Worm (Caenorhabditis elegans): ENCODE measurements around the gene sdz-24.
A peak's percentile ranks its signal among the peaks of the same experiment; 100 is the strongest.

sdz-24 gene

ce11 chrII:650321-651005 lies 8.0 kb upstream of the sdz-24 start, which contains the start of the genes K07E8.7 and frpr-14:
TSS of gene K07E8.7 (minus strand) at chrII:650367.
TSS of gene frpr-14 (plus strand) at chrII:650955.
- peak; percentile 58 for TF ChIP-seq unc-55 (GFP tag; optimal IDR thresholded peaks at IDR 0.05)
- TF ChIP-seq nhr-11 (tag; optimal IDR thresholded peaks at IDR 0.05) = no peak
- no peak for TF ChIP-seq lin-13 (GFP tag; optimal IDR thresholded peaks at IDR 0.05)
- no peak for TF ChIP-seq mab-5 (tag; optimal IDR thresholded peaks at IDR 0.05)
- no peak for TF ChIP-seq blmp-1 (tag; optimal IDR thresholded peaks at IDR 0.05; ENCODE audit: insufficient read depth)
- TF ChIP-seq ztf-1 (GFP tag; conservative IDR thresholded peaks at IDR 0.05) = no peak
- peak; percentile 10 for TF ChIP-seq nhr-129 (tag; optimal IDR thresholded peaks at IDR 0.05)
- TF ChIP-seq unc-62 (GFP tag; optimal IDR thresholded peaks at IDR 0.05) = no peak
- TF ChIP-seq fos-1 (tag; optimal IDR thresholded peaks at IDR 0.05) = peak; percentile 7
- TF ChIP-seq gmeb-1 (tag; optimal IDR thresholded peaks at IDR 0.05) = peak; percentile 31
- no peak for TF ChIP-seq ZK546.5 (tag; optimal IDR thresholded peaks at IDR 0.05)
- TF ChIP-seq lin-11 (tag; optimal IDR thresholded peaks at IDR 0.05) = no peak
- TF ChIP-seq nhr-10 (tag; optimal IDR thresholded peaks at IDR 0.05) = no peak
- TF ChIP-seq lsy-2 (tag; optimal IDR thresholded peaks at IDR 0.05) = peak in 1 of 2 experiments; percentile 67
- no peak for TF ChIP-seq sma-9 (GFP tag; optimal IDR thresholded peaks at IDR 0.05)
- TF ChIP-seq sma-9 (tag; optimal IDR thresholded peaks at IDR 0.05) = no peak
- no peak for TF ChIP-seq nhr-25 (tag; optimal IDR thresholded peaks at IDR 0.05)
- no peak for TF ChIP-seq alr-1 (tag; optimal IDR thresholded peaks at IDR 0.05)
- TF ChIP-seq lin-39 (tag; optimal IDR thresholded peaks at IDR 0.05) = no peak
- TF ChIP-seq snpc-4 (tag; optimal IDR thresholded peaks at IDR 0.05) = no peak
- TF ChIP-seq nhr-237 (tag; optimal IDR thresholded peaks at IDR 0.05) = no peak

ce11 chrII:651324-651723 lies 7.1 kb upstream of the sdz-24 start:
- TF ChIP-seq lin-11 (tag; optimal IDR thresholded peaks at IDR 0.05) = no peak
- no peak for TF ChIP-seq mdl-1 (tag; optimal IDR thresholded peaks at IDR 0.05)
- TF ChIP-seq Y55F3AM.14 (GFP tag; optimal IDR thresholded peaks at IDR 0.05) = no peak
- no peak for TF ChIP-seq gmeb-1 (tag; optimal IDR thresholded peaks at IDR 0.05)
- TF ChIP-seq ztf-1 (GFP tag; conservative IDR thresholded peaks at IDR 0.05) = no peak
- no peak for TF ChIP-seq aly-2 (tag; optimal IDR thresholded peaks at IDR 0.05)
- no peak for TF ChIP-seq sem-4 (tag; optimal IDR thresholded peaks at IDR 0.05)
- no peak for TF ChIP-seq alr-1 (tag; optimal IDR thresholded peaks at IDR 0.05)
- no peak for TF ChIP-seq nhr-129 (tag; optimal IDR thresholded peaks at IDR 0.05)
- TF ChIP-seq ceh-82 (tag; optimal IDR thresholded peaks at IDR 0.05) = no peak
- TF ChIP-seq nhr-12 (tag; optimal IDR thresholded peaks at IDR 0.05) = no peak
- TF ChIP-seq nhr-25 (tag; optimal IDR thresholded peaks at IDR 0.05) = no peak
- TF ChIP-seq C34F6.9 (tag; optimal IDR thresholded peaks at IDR 0.05) = no peak
- no peak for TF ChIP-seq dmd-4 (tag; optimal IDR thresholded peaks at IDR 0.05)
- TF ChIP-seq skn-1 (tag; optimal IDR thresholded peaks at IDR 0.05) = no peak
- no peak for TF ChIP-seq peb-1 (tag; optimal IDR thresholded peaks at IDR 0.05)

- TF ChIP-seq F13H6.1 (tag; optimal IDR thresholded peaks at IDR 0.05) (no peak), nhr-11 (tag; optimal IDR thresholded peaks at IDR 0.05) (no peak), ZK546.5 (tag; optimal IDR thresholded peaks at IDR 0.05) (no peak), lin-13 (GFP tag; optimal IDR thresholded peaks at IDR 0.05) (no peak), unc-39 (tag; optimal IDR thresholded peaks at IDR 0.05) (no peak), sma-9 (GFP tag; optimal IDR thresholded peaks at IDR 0.05) (no peak), sma-9 (tag; optimal IDR thresholded peaks at IDR 0.05) (no peak), nhr-129 (tag; optimal IDR thresholded peaks at IDR 0.05) (no peak), peb-1 (tag; optimal IDR thresholded peaks at IDR 0.05) (no peak), ztf-4 (tag; optimal IDR thresholded peaks at IDR 0.05) (no peak), nhr-10 (tag; optimal IDR thresholded peaks at IDR 0.05) (no peak), crh-2 (tag; optimal IDR thresholded peaks at IDR 0.05) (no peak), egl-27 (tag; optimal IDR thresholded peaks at IDR 0.05) (no peak), nhr-23 (tag; optimal IDR thresholded peaks at IDR 0.05) (no peak), elt-1 (tag; optimal IDR thresholded peaks at IDR 0.05) (no peak), snpc-4 (tag; optimal IDR thresholded peaks at IDR 0.05) (no peak), dmd-4 (tag; optimal IDR thresholded peaks at IDR 0.05) (no peak), lsy-2 (tag; optimal IDR thresholded peaks at IDR 0.05) (no peak), fos-1 (tag; optimal IDR thresholded peaks at IDR 0.05) (no peak)
Observed at ce11 chrII:661696-662095, 3.2 kb downstream of the sdz-24 start, which contains the start of gene sri-45. TSS of gene sri-45 (minus strand) at chrII:661796.

Measured in whole organism, L2 larva.